Worm (Caenorhabditis elegans) whole organism, L1 larva: ENCODE data around the gene ZK856.11.

ENCODE experiments used
- F16B12.6 ChIP-seq: fragments of 150-350 bp; optimal IDR thresholded peaks from 2 replicates; lab custom pipeline; 2014; ENCODE audit warnings: missing biosample characterization, missing genetic modification characterization
- aha-1 ChIP-seq: fragments of 150-350 bp; optimal IDR thresholded peaks from 2 replicates; lab custom pipeline; 2014; ENCODE audit warnings: missing biosample characterization, missing genetic modification characterization
- alr-1 ChIP-seq: fragments of 200-800 bp; sonication (Bioruptor generic); optimal IDR thresholded peaks from 2 replicates; lab custom pipeline; 2018; ENCODE audit warnings: borderline replicate concordance, mild to moderate bottlenecking, missing genetic modification characterization, missing compliant biosample characterization
- aly-2 ChIP-seq: fragments of 150-350 bp; optimal IDR thresholded peaks from 2 replicates; lab custom pipeline; 2014; ENCODE audit warnings: missing biosample characterization, missing genetic modification characterization
- ama-1 ChIP-seq: fragments of 150-350 bp; optimal IDR thresholded peaks from 2 replicates; lab custom pipeline; 2014
- ceh-8 ChIP-seq: fragments of 200-800 bp; sonication (Bioruptor generic); optimal IDR thresholded peaks from 2 replicates; lab custom pipeline; 2018; ENCODE audit warnings: mild to moderate bottlenecking, missing genetic modification characterization, moderate library complexity, missing compliant biosample characterization
- ceh-88 ChIP-seq: fragments of 200-800 bp; sonication (Bioruptor generic); IDR thresholded peaks from 2 replicates; pipeline ENCODE4 v1.3.6; 2022; ENCODE audit warnings: missing genetic modification characterization, missing compliant biosample characterization
- efl-3 ChIP-seq: fragments of 200-800 bp; sonication (Bioruptor generic); optimal IDR thresholded peaks from 2 replicates; lab custom pipeline; 2018; ENCODE audit warnings: mild to moderate bottlenecking, missing genetic modification characterization, missing compliant biosample characterization
- elt-3 ChIP-seq, 6 experiments: fragments of 150-350 bp in 1 of 6; sonication (generic microtip); optimal IDR thresholded peaks; 2 replicates each; lab custom pipeline; 2017 to 2018; ENCODE audit warnings: missing biosample characterization in 6 of 6, missing genetic modification characterization in 6 of 6, inconsistent platforms in 1 of 6
- fkh-10 ChIP-seq: sonication (generic microtip); optimal IDR thresholded peaks from 2 replicates; lab custom pipeline; 2017; ENCODE audit warnings: missing biosample characterization, missing genetic modification reagents, missing genetic modification characterization
- grh-1 ChIP-seq: fragments of 200-800 bp; sonication (Bioruptor generic); IDR thresholded peaks from 2 replicates; pipeline ENCODE4 v1.3.6; 2022; ENCODE audit warnings: missing genetic modification reagents, missing genetic modification characterization, missing compliant biosample characterization
- hlh-17 ChIP-seq: fragments of 200-800 bp; sonication (Bioruptor generic); optimal IDR thresholded peaks from 2 replicates; lab custom pipeline; 2018; ENCODE audit warnings: missing genetic modification characterization, mild to moderate bottlenecking, missing compliant biosample characterization, moderate library complexity, borderline replicate concordance
- hlh-4 ChIP-seq: sonication (generic microtip); optimal IDR thresholded peaks from 2 replicates; lab custom pipeline; 2016; ENCODE audit warnings: mild to moderate bottlenecking, missing genetic modification characterization, missing compliant biosample characterization
- jun-1 ChIP-seq: fragments of 150-350 bp; optimal IDR thresholded peaks from 2 replicates; lab custom pipeline; 2014; ENCODE audit warnings: missing biosample characterization, missing genetic modification reagents, missing genetic modification characterization
- lin-13 ChIP-seq: fragments of 150-350 bp; optimal IDR thresholded peaks from 2 replicates; lab custom pipeline; 2014; ENCODE audit warnings: missing biosample characterization, missing genetic modification reagents, missing genetic modification characterization
- lin-35 ChIP-seq, 2 experiments: fragments of 150-350 bp; optimal IDR thresholded peaks; 2 replicates each; lab custom pipeline; 2014; ENCODE audit warnings: missing biosample characterization in 2 of 2, missing genetic modification characterization in 2 of 2, missing genetic modification reagents in 2 of 2
- lin-39 ChIP-seq: fragments of 150-350 bp; optimal IDR thresholded peaks from 2 replicates; lab custom pipeline; 2014; ENCODE audit warnings: missing biosample characterization, missing genetic modification reagents, missing genetic modification characterization
- lir-3 ChIP-seq: sonication (generic microtip); optimal IDR thresholded peaks from 2 replicates; lab custom pipeline; 2016; ENCODE audit warnings: mild to moderate bottlenecking, missing genetic modification characterization, moderate library complexity, missing compliant biosample characterization; ENCODE audit not compliant: poor library complexity
- lsy-2 ChIP-seq, 2 experiments: fragments of 150-350 bp; optimal IDR thresholded peaks; 2 replicates each; lab custom pipeline; 2014; ENCODE audit warnings: missing biosample characterization in 2 of 2, missing genetic modification characterization in 2 of 2
- mdl-1 ChIP-seq, 2 experiments: fragments of 150-350 bp; optimal IDR thresholded peaks; 2 replicates each; lab custom pipeline; 2014 to 2017; ENCODE audit warnings: missing biosample characterization in 2 of 2, missing genetic modification characterization in 2 of 2, inconsistent platforms in 1 of 2
- mef-2 ChIP-seq: fragments of 150-350 bp; optimal IDR thresholded peaks from 2 replicates; lab custom pipeline; 2014; ENCODE audit warnings: missing biosample characterization, missing genetic modification characterization
- mep-1 ChIP-seq: fragments of 150-350 bp; optimal IDR thresholded peaks from 2 replicates; lab custom pipeline; 2014; ENCODE audit warnings: missing biosample characterization, missing genetic modification characterization
- nhr-20 ChIP-seq: sonication (generic microtip); optimal IDR thresholded peaks from 2 replicates; lab custom pipeline; 2016; ENCODE audit warnings: mild to moderate bottlenecking, missing genetic modification characterization, missing compliant biosample characterization
- nhr-47 ChIP-seq: sonication (generic microtip); optimal IDR thresholded peaks from 2 replicates; lab custom pipeline; 2016; ENCODE audit warnings: mild to moderate bottlenecking, missing genetic modification characterization, moderate library complexity, missing compliant biosample characterization
- nhr-71 ChIP-seq: sonication (generic microtip); optimal IDR thresholded peaks from 2 replicates; lab custom pipeline; 2016; ENCODE audit warnings: mild to moderate bottlenecking, missing genetic modification characterization, moderate library complexity, missing compliant biosample characterization
- pax-3 ChIP-seq: fragments of 200-800 bp; sonication (Bioruptor generic); optimal IDR thresholded peaks from 2 replicates; lab custom pipeline; 2018; ENCODE audit warnings: mild to moderate bottlenecking, missing genetic modification characterization, moderate library complexity, missing compliant biosample characterization
- pqm-1 ChIP-seq: sonication (generic microtip); optimal IDR thresholded peaks from 3 replicates; lab custom pipeline; 2017; ENCODE audit warnings: missing biosample characterization, missing genetic modification characterization
- rnt-1 ChIP-seq: sonication (generic microtip); optimal IDR thresholded peaks from 2 replicates; lab custom pipeline; 2016; ENCODE audit warnings: mild to moderate bottlenecking, missing genetic modification characterization, moderate library complexity, missing compliant biosample characterization
- sptf-1 ChIP-seq: fragments of 150-350 bp; optimal IDR thresholded peaks from 2 replicates; lab custom pipeline; 2014; ENCODE audit warnings: missing biosample characterization, missing genetic modification characterization
- sup-37 ChIP-seq: fragments of 200-800 bp; sonication (Bioruptor generic); optimal IDR thresholded peaks from 2 replicates; lab custom pipeline; 2018; ENCODE audit warnings: mild to moderate bottlenecking, missing genetic modification characterization, missing compliant biosample characterization
- swsn-7 ChIP-seq: sonication (generic microtip); optimal IDR thresholded peaks from 2 replicates; lab custom pipeline; 2016; ENCODE audit warnings: missing genetic modification characterization, missing compliant biosample characterization
- tbx-2 ChIP-seq: sonication (generic microtip); optimal IDR thresholded peaks from 2 replicates; lab custom pipeline; 2016; ENCODE audit warnings: missing genetic modification characterization, missing compliant biosample characterization
- unc-130 ChIP-seq: fragments of 150-350 bp; optimal IDR thresholded peaks from 2 replicates; lab custom pipeline; 2017; ENCODE audit warnings: missing biosample characterization, missing genetic modification characterization, inconsistent platforms
- unc-30 ChIP-seq: sonication (generic microtip); optimal IDR thresholded peaks from 2 replicates; lab custom pipeline; 2017; ENCODE audit warnings: missing biosample characterization, missing genetic modification characterization
- unc-86 ChIP-seq: sonication (generic microtip); optimal IDR thresholded peaks from 2 replicates; lab custom pipeline; 2016; ENCODE audit warnings: missing genetic modification characterization, missing compliant biosample characterization
- unc-98 ChIP-seq: fragments of 200-800 bp; sonication (Bioruptor generic); IDR thresholded peaks from 2 replicates; pipeline ENCODE4 v1.3.6; 2022; ENCODE audit warnings: missing genetic modification characterization, missing compliant biosample characterization
- zip-4 ChIP-seq: fragments of 200-800 bp; sonication (Bioruptor generic); optimal IDR thresholded peaks from 2 replicates; lab custom pipeline; 2018; ENCODE audit warnings: mild to moderate bottlenecking, missing genetic modification characterization, moderate library complexity, missing compliant biosample characterization
- ztf-11 ChIP-seq, 2 experiments: sonication (generic microtip); optimal IDR thresholded peaks; 2 replicates each; lab custom pipeline; 2016 to 2017; ENCODE audit warnings: missing genetic modification characterization in 2 of 2, missing biosample characterization in 1 of 2, missing compliant biosample characterization in 1 of 2

Gene ZK856.11

ce11 chrV:10204863-10205338, at the start of gene ZK856.11, which contains the start of gene ZK856.19 (continued):
- no peak for TF ChIP-seq unc-98 (GFP tag; lab: Robert Waterston, UW)
- TF ChIP-seq lir-3 (tag; lab: Kevin White, UChicago) = peak; percentile 50
- TF ChIP-seq unc-86 (tag; lab: Kevin White, UChicago) = peak; percentile 54
- TF ChIP-seq elt-3 (tag; optimal IDR thresholded peaks at IDR 0.05; lab: Kevin White, UChicago) = peak in 2 of 6 experiments; percentile 2 to 18
- TF ChIP-seq lin-35 (GFP tag; optimal IDR thresholded peaks at IDR 0.05; lab: Kevin White, UChicago) = peak; percentile 70 to 75
- no peak for TF ChIP-seq mdl-1 (tag; optimal IDR thresholded peaks at IDR 0.05; lab: Kevin White, UChicago)
- peak; percentile 37 for TF ChIP-seq lin-39 (tag; lab: Kevin White, UChicago)
- no peak for TF ChIP-seq jun-1 (tag; lab: Kevin White, UChicago)
- TF ChIP-seq hlh-17 = no peak
- TF ChIP-seq F16B12.6 = peak; percentile 36
- peak; percentile 83 for TF ChIP-seq nhr-47 (tag; lab: Kevin White, UChicago)
- peak; percentile 77 for TF ChIP-seq swsn-7 (tag; lab: Kevin White, UChicago)
- TF ChIP-seq ztf-11 (tag; optimal IDR thresholded peaks at IDR 0.05; lab: Kevin White, UChicago) = no peak
- TF ChIP-seq ama-1 (lab: Kevin White, UChicago) = peak; percentile 6
- TF ChIP-seq sup-37 (GFP tag; lab: Kevin White, UChicago) = no peak
- TF ChIP-seq fkh-10 (GFP tag; lab: Kevin White, UChicago) = no peak
- peak; percentile 88 for TF ChIP-seq mep-1 (tag; lab: Kevin White, UChicago)
- TF ChIP-seq sptf-1 = no peak
- TF ChIP-seq aly-2 = peak; percentile 39
- TF ChIP-seq nhr-71 = peak; percentile 85
- TF ChIP-seq rnt-1 = peak; percentile 70
- peak; percentile 60 for TF ChIP-seq unc-130 (tag; lab: Kevin White, UChicago)
- TF ChIP-seq ceh-8 (GFP tag; lab: Kevin White, UChicago) = no peak
- TF ChIP-seq nhr-20 (tag; lab: Kevin White, UChicago) = peak; percentile 78
- peak; percentile 1 for TF ChIP-seq lin-13 (GFP tag; lab: Kevin White, UChicago)
- TF ChIP-seq hlh-4 (tag; lab: Kevin White, UChicago) = no peak
- no peak for TF ChIP-seq unc-30 (tag; lab: Kevin White, UChicago)
- TF ChIP-seq efl-3 (GFP tag; lab: Kevin White, UChicago) = no peak
- TF ChIP-seq ceh-88 (GFP tag; lab: Robert Waterston, UW) = no peak
- no peak for TF ChIP-seq aha-1 (tag; lab: Kevin White, UChicago)
- TF ChIP-seq zip-4 (GFP tag; lab: Kevin White, UChicago) = peak; percentile 4

- no peak for TF ChIP-seq hlh-4 (tag; lab: Kevin White, UChicago)
- TF ChIP-seq mef-2 (tag; lab: Kevin White, UChicago) = no peak
- TF ChIP-seq efl-3 (GFP tag; lab: Kevin White, UChicago) = no peak
- no peak for TF ChIP-seq tbx-2 (tag; lab: Kevin White, UChicago)
Measured at ce11 chrV:10252682-10253081, 47.9 kb upstream of the ZK856.11 start.

- TF ChIP-seq grh-1 (GFP tag; lab: Robert Waterston, UW) (no peak), pqm-1 (tag; lab: Kevin White, UChicago) (no peak), alr-1 (tag; lab: Kevin White, UChicago) (no peak), nhr-71 (no peak), pax-3 (no peak), lsy-2 (tag; optimal IDR thresholded peaks at IDR 0.05; lab: Kevin White, UChicago) (no peak)
- TF ChIP-seq, all 84 proteins: peak for 0
Measured at ce11 chrV:10249515-10249914, 44.8 kb upstream of the ZK856.11 start.
